Worm (Caenorhabditis elegans): ENCODE results near the gene ulp-1.

DNA sequence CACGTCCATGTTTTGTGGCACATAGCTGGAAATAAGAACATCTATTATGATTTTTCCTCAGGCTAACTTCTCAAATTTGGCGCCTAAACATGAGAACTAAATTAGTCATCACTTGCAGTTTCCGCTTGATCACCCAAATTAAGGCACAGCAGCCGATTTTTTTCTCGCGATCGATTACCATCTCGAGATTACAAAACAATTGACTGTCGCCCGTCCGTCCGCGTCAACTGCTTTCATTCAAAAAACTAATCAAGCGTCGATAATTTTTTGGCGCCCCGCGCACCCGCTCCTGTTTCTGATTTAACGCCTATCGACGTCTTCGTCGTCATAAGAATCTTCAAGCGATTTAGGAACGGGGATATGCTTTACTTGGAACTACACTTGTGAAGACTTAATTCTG is 31.9 kb downstream of the ulp-1 start:
- TF ChIP-seq nhr-28 (tag; optimal IDR thresholded peaks at IDR 0.05) (no peak), mep-1 (tag; optimal IDR thresholded peaks at IDR 0.05) (no peak)

Measured in whole organism, mixed stage, embryonic.